Fruit fly (Drosophila melanogaster) whole organism, embryonic: ENCODE results near the gene side-III.

ENCODE experiments used
- CG10565 ChIP-seq: fragments of 200-800 bp; sonication (Bioruptor generic); optimal IDR thresholded peaks from 3 replicates; lab custom pipeline; 2016; ENCODE audit warnings: missing biosample characterization, mild to moderate bottlenecking, missing genetic modification characterization
- CG1233 ChIP-seq: fragments of 200-800 bp; sonication (Bioruptor generic); optimal IDR thresholded peaks from 4 replicates; lab custom pipeline; 2018; ENCODE audit warnings: missing biosample characterization, mild to moderate bottlenecking, missing genetic modification characterization
- CG12744 ChIP-seq: fragments of 200-800 bp; sonication (Bioruptor generic); optimal IDR thresholded peaks from 2 replicates; lab custom pipeline; 2016; ENCODE audit warnings: missing biosample characterization, missing genetic modification characterization
- CG13296 ChIP-seq: fragments of 200-800 bp; sonication (Bioruptor generic); optimal IDR thresholded peaks from 3 replicates; lab custom pipeline; 2018; ENCODE audit warnings: missing biosample characterization, mild to moderate bottlenecking, missing genetic modification characterization
- CG1602 ChIP-seq: fragments of 200-800 bp; sonication (Bioruptor generic); optimal IDR thresholded peaks from 3 replicates; lab custom pipeline; 2016; ENCODE audit warnings: missing biosample characterization, missing genetic modification characterization
- CG2116 ChIP-seq: fragments of 200-800 bp; sonication (Bioruptor generic); optimal IDR thresholded peaks from 3 replicates; lab custom pipeline; 2018; ENCODE audit warnings: missing biosample characterization, mild to moderate bottlenecking, missing genetic modification characterization
- CG2129 ChIP-seq: fragments of 200-800 bp; sonication (Bioruptor generic); IDR thresholded peaks from 2 replicates; pipeline ENCODE4 v1.3.6; 2022; ENCODE audit warnings: missing biosample characterization, missing genetic modification characterization; ENCODE audit not compliant: partially characterized antibody
- CG2199 ChIP-seq: fragments of 200-800 bp; sonication (Bioruptor generic); IDR thresholded peaks from 3 replicates; pipeline ENCODE4 v1.3.6; 2022; ENCODE audit warnings: missing biosample characterization, missing genetic modification characterization
- CG2712 ChIP-seq: fragments of 200-800 bp; optimal IDR thresholded peaks from 3 replicates; lab custom pipeline; 2019; ENCODE audit warnings: missing biosample characterization, mild to moderate bottlenecking, missing genetic modification characterization, moderate library complexity
- CG32767 ChIP-seq: fragments of 200-800 bp; sonication (Bioruptor generic); IDR thresholded peaks from 2 replicates; pipeline ENCODE4 v1.3.6; 2022; ENCODE audit warnings: missing biosample characterization, missing genetic modification characterization
- CG3995 ChIP-seq: fragments of 200-800 bp; sonication (Bioruptor generic); optimal IDR thresholded peaks from 3 replicates; lab custom pipeline; 2016; ENCODE audit warnings: missing biosample characterization, missing genetic modification characterization
- CG4360 ChIP-seq: fragments of 200-800 bp; sonication (Bioruptor generic); IDR thresholded peaks from 2 replicates; pipeline ENCODE4 v1.3.6; 2022; ENCODE audit warnings: missing biosample characterization, missing genetic modification characterization
- CG4617 ChIP-seq: fragments of 200-800 bp; sonication (Bioruptor generic); optimal IDR thresholded peaks from 3 replicates; lab custom pipeline; 2016; ENCODE audit warnings: missing biosample characterization, missing genetic modification characterization, borderline replicate concordance
- CG6854 ChIP-seq: fragments of 200-800 bp; sonication (Bioruptor generic); optimal IDR thresholded peaks from 3 replicates; lab custom pipeline; 2017; ENCODE audit warnings: missing biosample characterization, mild to moderate bottlenecking, missing genetic modification characterization
- CG8290 ChIP-seq, 3 experiments: fragments of 200-800 bp; sonication (Bioruptor generic); optimal IDR thresholded peaks; 2 replicates each; lab custom pipeline; 2016 to 2019; ENCODE audit warnings: missing biosample characterization in 3 of 3, missing genetic modification characterization in 3 of 3, mild to moderate bottlenecking in 2 of 3, moderate library complexity in 1 of 3
- CG8478 ChIP-seq: fragments of >200 bp; optimal IDR thresholded peaks from 2 replicates; lab custom pipeline; 2018
- CG9797 ChIP-seq: fragments of 200-800 bp; sonication (Bioruptor generic); optimal IDR thresholded peaks from 3 replicates; lab custom pipeline; 2018; ENCODE audit warnings: missing biosample characterization, mild to moderate bottlenecking, missing genetic modification characterization
- Chrac-16 ChIP-seq: fragments of 200-800 bp; sonication (Bioruptor generic); optimal IDR thresholded peaks from 3 replicates; lab custom pipeline; 2016; ENCODE audit warnings: missing biosample characterization, missing genetic modification characterization
- Dip3 ChIP-seq: fragments of 200-800 bp; sonication (Bioruptor generic); optimal IDR thresholded peaks from 3 replicates; lab custom pipeline; 2016; ENCODE audit warnings: missing biosample characterization, missing genetic modification characterization
- Doc2 ChIP-seq: fragments of 200-800 bp; sonication (Bioruptor generic); IDR thresholded peaks from 2 replicates; pipeline ENCODE4 v1.3.6; 2022; ENCODE audit warnings: missing biosample characterization, missing genetic modification characterization
- ERR ChIP-seq: fragments of 200-800 bp; sonication (Bioruptor generic); optimal IDR thresholded peaks from 2 replicates; lab custom pipeline; 2016; ENCODE audit warnings: missing biosample characterization, missing genetic modification characterization
- Ets65A ChIP-seq: fragments of 200-800 bp; sonication (Bioruptor generic); peaks from one replicate; lab custom pipeline; 2016; ENCODE audit warnings: missing biosample characterization, missing genetic modification characterization
- Ets97D ChIP-seq: fragments of 200-800 bp; sonication (Bioruptor generic); optimal IDR thresholded peaks from 3 replicates; lab custom pipeline; 2016; ENCODE audit warnings: missing biosample characterization, missing genetic modification characterization
- Hand ChIP-seq: fragments of 200-800 bp; sonication (Bioruptor generic); optimal IDR thresholded peaks from 2 replicates; lab custom pipeline; 2017; ENCODE audit warnings: mild to moderate bottlenecking, missing biosample characterization, missing genetic modification reagents, missing genetic modification characterization
- Hmr ChIP-seq: fragments of 200-800 bp; sonication (Bioruptor generic); optimal IDR thresholded peaks from 3 replicates; lab custom pipeline; 2017; ENCODE audit warnings: mild to moderate bottlenecking, missing biosample characterization, missing genetic modification reagents, missing genetic modification characterization
- Hsf ChIP-seq: fragments of 200-800 bp; sonication (Bioruptor generic); optimal IDR thresholded peaks from 3 replicates; lab custom pipeline; 2016; ENCODE audit warnings: missing biosample characterization, missing genetic modification characterization
- Lhr ChIP-seq: fragments of 200-800 bp; sonication (Bioruptor generic); optimal IDR thresholded peaks from 3 replicates; lab custom pipeline; 2017; ENCODE audit warnings: mild to moderate bottlenecking, missing biosample characterization, missing genetic modification reagents, missing genetic modification characterization
- NC2α ChIP-seq: fragments of 200-800 bp; sonication (Bioruptor generic); optimal IDR thresholded peaks from 2 replicates; lab custom pipeline; 2016; ENCODE audit warnings: missing biosample characterization, missing genetic modification characterization
- NC2β ChIP-seq: fragments of 200-800 bp; sonication (Bioruptor generic); optimal IDR thresholded peaks from 2 replicates; lab custom pipeline; 2016; ENCODE audit warnings: missing biosample characterization, missing genetic modification characterization
- NK7.1 ChIP-seq: fragments of 200-800 bp; sonication (Bioruptor generic); optimal IDR thresholded peaks from 3 replicates; lab custom pipeline; 2016; ENCODE audit warnings: missing biosample characterization, missing genetic modification characterization
- Nf-YC ChIP-seq: fragments of 200-800 bp; optimal IDR thresholded peaks from 3 replicates; lab custom pipeline; 2019; ENCODE audit warnings: missing biosample characterization, mild to moderate bottlenecking, missing genetic modification characterization, moderate library complexity
- NfI ChIP-seq: fragments of 200-800 bp; sonication (Bioruptor generic); optimal IDR thresholded peaks from 3 replicates; lab custom pipeline; 2018; ENCODE audit warnings: missing biosample characterization, mild to moderate bottlenecking, missing genetic modification characterization, moderate library complexity
- Side ChIP-seq: fragments of 200-800 bp; sonication (Bioruptor generic); optimal IDR thresholded peaks from 2 replicates; lab custom pipeline; 2016; ENCODE audit warnings: missing biosample characterization, missing genetic modification characterization
- Sin3A ChIP-seq: fragments of >200 bp; optimal IDR thresholded peaks from 2 replicates; lab custom pipeline; 2018
- Six4 ChIP-seq: fragments of 200-800 bp; sonication (Bioruptor generic); optimal IDR thresholded peaks from 2 replicates; lab custom pipeline; 2016; ENCODE audit warnings: missing biosample characterization, missing genetic modification characterization
- Usf ChIP-seq: fragments of 200-800 bp; sonication (Bioruptor generic); optimal IDR thresholded peaks from 2 replicates; lab custom pipeline; 2017; ENCODE audit warnings: missing genotype, missing biosample characterization, missing genetic modification characterization
- ab ChIP-seq: fragments of 200-800 bp; sonication (Bioruptor generic); optimal IDR thresholded peaks from 2 replicates; lab custom pipeline; 2016; ENCODE audit warnings: missing biosample characterization, missing genetic modification characterization
- danr ChIP-seq: fragments of 200-800 bp; sonication (Bioruptor generic); IDR thresholded peaks from 2 replicates; pipeline ENCODE4 v1.3.6; 2022; ENCODE audit warnings: missing biosample characterization, missing genetic modification characterization
- fd64A ChIP-seq: fragments of 200-800 bp; sonication (Bioruptor generic); optimal IDR thresholded peaks from 3 replicates; lab custom pipeline; 2018; ENCODE audit warnings: missing biosample characterization, mild to moderate bottlenecking, missing genetic modification characterization
- gro ChIP-seq: fragments of 200-800 bp; sonication (Bioruptor generic); optimal IDR thresholded peaks from 2 replicates; lab custom pipeline; 2016; ENCODE audit warnings: missing biosample characterization, missing genetic modification characterization
- maf-S ChIP-seq: fragments of 200-800 bp; sonication (Bioruptor generic); optimal IDR thresholded peaks from 2 replicates; lab custom pipeline; 2016; ENCODE audit warnings: missing biosample characterization, missing genetic modification characterization
- mirr ChIP-seq: fragments of 200-800 bp; sonication (Bioruptor generic); optimal IDR thresholded peaks from 3 replicates; lab custom pipeline; 2018; ENCODE audit warnings: missing biosample characterization, mild to moderate bottlenecking, missing genetic modification characterization
- nmo ChIP-seq: fragments of 200-800 bp; sonication (Bioruptor generic); optimal IDR thresholded peaks from 2 replicates; lab custom pipeline; 2018; ENCODE audit warnings: missing biosample characterization, mild to moderate bottlenecking, missing genetic modification characterization, moderate library complexity
- org-1 ChIP-seq: fragments of 200-800 bp; sonication (Bioruptor generic); optimal IDR thresholded peaks from 2 replicates; lab custom pipeline; 2017; ENCODE audit warnings: missing biosample characterization, missing genetic modification characterization
- ranshi ChIP-seq: fragments of 200-800 bp; sonication (Bioruptor generic); IDR thresholded peaks from 2 replicates; pipeline ENCODE4 v1.3.6; 2022; ENCODE audit warnings: missing biosample characterization, missing genetic modification characterization
- scrt ChIP-seq: fragments of 200-800 bp; sonication (Bioruptor generic); optimal IDR thresholded peaks from 2 replicates; lab custom pipeline; 2018; ENCODE audit warnings: missing biosample characterization, mild to moderate bottlenecking, missing genetic modification characterization, moderate library complexity
- sd ChIP-seq: fragments of 200-800 bp; sonication (Bioruptor generic); optimal IDR thresholded peaks from 3 replicates; lab custom pipeline; 2018; ENCODE audit warnings: missing biosample characterization, mild to moderate bottlenecking, missing genetic modification characterization, moderate library complexity
- sens ChIP-seq: fragments of 200-800 bp; sonication (Bioruptor generic); peaks from one replicate; lab custom pipeline; 2016; ENCODE audit warnings: missing biosample characterization, missing genetic modification characterization
- stwl ChIP-seq: fragments of 200-800 bp; sonication (Bioruptor generic); optimal IDR thresholded peaks from 3 replicates; lab custom pipeline; 2018; ENCODE audit warnings: missing biosample characterization, mild to moderate bottlenecking, missing genetic modification characterization, moderate library complexity
- twi ChIP-seq: fragments of 200-800 bp; optimal IDR thresholded peaks from 2 replicates; lab custom pipeline; 2019; ENCODE audit warnings: missing biosample characterization, mild to moderate bottlenecking, missing genetic modification characterization, moderate library complexity
- tx ChIP-seq: fragments of 200-800 bp; sonication (Bioruptor generic); optimal IDR thresholded peaks from 2 replicates; lab custom pipeline; 2016; ENCODE audit warnings: missing biosample characterization, missing genetic modification characterization
- wek ChIP-seq: fragments of 200-800 bp; sonication (Bioruptor generic); optimal IDR thresholded peaks from 3 replicates; lab custom pipeline; 2018; ENCODE audit warnings: missing biosample characterization, mild to moderate bottlenecking, missing genetic modification characterization, moderate library complexity
- zf30C ChIP-seq: fragments of 200-800 bp; sonication (Bioruptor generic); optimal IDR thresholded peaks from 3 replicates; lab custom pipeline; 2018; ENCODE audit warnings: missing biosample characterization, mild to moderate bottlenecking, missing genetic modification characterization

Gene side-III

DNA sequence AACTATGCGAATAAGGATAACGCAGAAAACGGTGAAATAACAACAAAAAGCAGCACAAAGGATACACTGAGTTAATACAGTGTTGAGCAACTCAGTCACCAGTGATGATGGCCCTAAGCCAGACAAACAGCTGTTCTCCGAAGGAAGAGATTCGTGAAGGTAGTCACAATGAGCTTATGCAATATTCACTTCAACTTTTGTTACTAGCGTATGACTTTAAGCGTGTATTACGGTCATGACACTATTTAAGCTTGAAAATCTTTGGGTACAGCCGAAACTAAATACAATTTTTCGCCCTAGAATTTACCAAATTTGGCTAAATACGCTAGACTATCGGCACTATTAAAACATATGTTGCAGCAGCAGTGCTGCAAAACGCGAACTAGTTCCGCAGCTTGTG, 103.1 kb downstream of the side-III start, which contains the start of the genes disp and ECSIT (continued):
- TF ChIP-seq CG2129 (GFP tag; lab: Robert Waterston, UW) = no peak
- no peak for TF ChIP-seq org-1 (GFP tag; lab: Kevin White, UChicago)
- TF ChIP-seq Hsf (GFP tag; lab: Kevin White, UChicago) = peak; percentile 64
- no peak for TF ChIP-seq danr (GFP tag; lab: Robert Waterston, UW)
- TF ChIP-seq CG2712 (tag; lab: Kevin White, UChicago) = peak; percentile 88
- peak; percentile 32 for TF ChIP-seq Dip3 (GFP tag; lab: Kevin White, UChicago)
- TF ChIP-seq zf30C (GFP tag; lab: Kevin White, UChicago) = no peak
- no peak for TF ChIP-seq NK7.1
- TF ChIP-seq CG4617 = peak; percentile 56
- no peak for TF ChIP-seq CG13296 (GFP tag; lab: Kevin White, UChicago)
- no peak for TF ChIP-seq CG10565 (GFP tag; lab: Kevin White, UChicago)
- peak; percentile 63 for TF ChIP-seq nmo (GFP tag; lab: Kevin White, UChicago)
- peak; percentile 18 for TF ChIP-seq NC2β
- TF ChIP-seq CG3995 (GFP tag; lab: Kevin White, UChicago) = peak; percentile 55
- no peak for TF ChIP-seq Ets97D (GFP tag; lab: Kevin White, UChicago)
- TF ChIP-seq CG1233 (GFP tag; lab: Kevin White, UChicago) = no peak
- no peak for TF ChIP-seq wek
- peak; percentile 53 for TF ChIP-seq stwl (tag; lab: Kevin White, UChicago)
- TF ChIP-seq ab = peak; percentile 3
- no peak for TF ChIP-seq Side (GFP tag; lab: Kevin White, UChicago)
- TF ChIP-seq ERR (GFP tag; lab: Kevin White, UChicago) = no peak
- peak; percentile 16 for TF ChIP-seq Usf (GFP tag; lab: Kevin White, UChicago)
- TF ChIP-seq Six4 (GFP tag; lab: Kevin White, UChicago) = peak; percentile 14
- TF ChIP-seq CG2116 = peak; percentile 67
- no peak for TF ChIP-seq ranshi (GFP tag; lab: Robert Waterston, UW)
- peak; percentile 15 for TF ChIP-seq maf-S (GFP tag; lab: Kevin White, UChicago)
- no peak for TF ChIP-seq twi (tag; lab: Kevin White, UChicago)
- peak; percentile 15 for TF ChIP-seq mirr (GFP tag; lab: Kevin White, UChicago)
- TF ChIP-seq scrt (GFP tag; lab: Kevin White, UChicago) = no peak
- peak; percentile 7 for TF ChIP-seq CG9797
- TF ChIP-seq CG4360 (GFP tag; lab: Robert Waterston, UW) = peak; percentile 67
- TF ChIP-seq fd64A (GFP tag; lab: Kevin White, UChicago) = no peak
- no peak for TF ChIP-seq Doc2 (GFP tag; lab: Robert Waterston, UW)
- peak; percentile 6 for TF ChIP-seq CG6854 (GFP tag; lab: Kevin White, UChicago)
- peak; percentile 12 for TF ChIP-seq CG1602
- no peak for TF ChIP-seq CG32767 (GFP tag; lab: Robert Waterston, UW)
- peak; percentile 71 for TF ChIP-seq Sin3A (lab: Kevin White, UChicago)
- no peak for TF ChIP-seq Hand (GFP tag; lab: Kevin White, UChicago)
- TF ChIP-seq NfI (GFP tag; lab: Kevin White, UChicago) = no peak
- no peak for TF ChIP-seq Nf-YC (tag; lab: Kevin White, UChicago)
- peak; percentile 73 for TF ChIP-seq CG8290 (GFP tag; optimal IDR thresholded peaks at IDR 0.05; lab: Kevin White, UChicago)
- TF ChIP-seq CG8290 (tag; optimal IDR thresholded peaks at IDR 0.05; lab: Kevin White, UChicago) = no peak
- no peak for TF ChIP-seq CG8478 (lab: Kevin White, UChicago)
- TF ChIP-seq Ets65A (GFP tag; lab: Kevin White, UChicago) = peak; percentile 94
- no peak for TF ChIP-seq NC2α (GFP tag; lab: Kevin White, UChicago)
- no peak for TF ChIP-seq CG12744
- TF ChIP-seq sens (GFP tag; lab: Kevin White, UChicago) = peak; percentile 92
- peak; percentile 36 for TF ChIP-seq Hmr
- TF ChIP-seq Lhr (GFP tag; lab: Kevin White, UChicago) = peak; percentile 9
- peak; percentile 2 for TF ChIP-seq Chrac-16 (GFP tag; lab: Kevin White, UChicago)
- peak; percentile 16 for TF ChIP-seq tx (GFP tag; lab: Kevin White, UChicago)
- TF ChIP-seq sd (tag; lab: Kevin White, UChicago) = no peak
- TF ChIP-seq CG2199 (GFP tag; lab: Robert Waterston, UW) = no peak
- no peak for TF ChIP-seq gro (GFP tag; lab: Kevin White, UChicago)
